Fruit fly (Drosophila melanogaster): Measurements from ENCODE around the gene CG34267.

CG34267 gene

DNA sequence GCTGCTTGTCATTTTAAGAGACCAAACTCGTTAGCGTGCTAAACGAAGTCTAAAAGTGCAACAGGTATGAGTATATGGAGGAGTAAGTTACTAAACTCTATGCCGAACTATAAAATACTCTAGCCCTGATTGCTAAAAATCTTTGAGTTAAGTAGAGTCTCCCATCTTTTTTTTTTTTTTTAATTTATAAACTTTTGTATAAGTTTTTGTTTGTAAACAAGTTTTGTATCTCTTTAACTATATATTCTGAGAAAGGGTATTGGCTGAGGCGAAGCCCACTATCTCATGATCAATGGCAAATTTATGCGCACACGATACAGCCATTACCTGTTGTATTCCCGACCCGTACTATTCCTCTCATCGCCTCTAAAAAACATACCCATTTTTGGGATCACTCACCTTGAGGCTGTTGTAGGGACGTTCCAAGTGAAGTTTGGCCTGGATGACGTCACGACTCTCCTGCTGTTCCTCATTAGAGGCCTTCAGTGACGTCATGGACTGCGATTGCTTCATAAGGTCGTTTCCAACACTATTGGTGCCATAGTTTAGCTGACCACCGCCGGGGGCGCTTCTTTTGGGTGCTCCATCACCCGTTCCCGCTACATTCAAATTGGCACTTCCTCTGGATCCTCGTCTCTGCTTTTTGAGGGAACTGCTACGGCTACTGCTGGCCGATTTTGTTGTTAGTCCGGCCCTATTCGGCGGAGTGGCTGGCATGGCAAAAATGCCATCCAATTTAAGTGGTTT, 7.5 kb upstream of the CG34267 start:
- TF ChIP-seq EcR (GFP tag; optimal IDR thresholded peaks at IDR 0.05): no peak
- TF ChIP-seq CG14655 (GFP tag; optimal IDR thresholded peaks at IDR 0.05): peak; percentile 63
- peak; percentile 55; the same call in 1 of the 2 replicates for TF ChIP-seq CG12605 (GFP tag; IDR thresholded peaks at IDR 0.05)
- TF ChIP-seq Ets98B (GFP tag; IDR thresholded peaks at IDR 0.05): peak; percentile 42; the same call in 1 of the 2 replicates
- no peak for TF ChIP-seq Pif1B (GFP tag; optimal IDR thresholded peaks at IDR 0.05)
- TF ChIP-seq CG15710 (tag; optimal IDR thresholded peaks at IDR 0.05): peak; percentile 21
- TF ChIP-seq CG8159 (tag; optimal IDR thresholded peaks at IDR 0.05): no peak
- no peak for TF ChIP-seq Pif1A (GFP tag; optimal IDR thresholded peaks at IDR 0.05)
- TF ChIP-seq CG8301 (tag; optimal IDR thresholded peaks at IDR 0.05): peak; percentile 38
- TF ChIP-seq CG34367 (tag; optimal IDR thresholded peaks at IDR 0.05): no peak
- no peak; the same call in 2 of the 3 replicates for TF ChIP-seq CG4496 (GFP tag; IDR thresholded peaks at IDR 0.05)
- TF ChIP-seq D1 (tag; optimal IDR thresholded peaks at IDR 0.05): no peak
- no peak for TF ChIP-seq CG13204 (GFP tag; optimal IDR thresholded peaks at IDR 0.05)
- no peak for TF ChIP-seq fd96Ca (GFP tag; IDR thresholded peaks at IDR 0.05)
- no peak for TF ChIP-seq CG9948 (tag; optimal IDR thresholded peaks at IDR 0.05)
- TF ChIP-seq CG32121 (GFP tag; IDR thresholded peaks at IDR 0.05): 0 out of 2 replicates have a peak, but pooled peaks have one; percentile 17
- no peak for TF ChIP-seq Snoo (tag; optimal IDR thresholded peaks at IDR 0.05)
- TF ChIP-seq CG10348 (GFP tag; IDR thresholded peaks at IDR 0.05): no peak
- no peak for TF ChIP-seq gl (tag; optimal IDR thresholded peaks at IDR 0.05)
- TF ChIP-seq rn (GFP tag; IDR thresholded peaks at IDR 0.05): no peak
- TF ChIP-seq CG17806 (tag; optimal IDR thresholded peaks at IDR 0.05): no peak

DNA sequence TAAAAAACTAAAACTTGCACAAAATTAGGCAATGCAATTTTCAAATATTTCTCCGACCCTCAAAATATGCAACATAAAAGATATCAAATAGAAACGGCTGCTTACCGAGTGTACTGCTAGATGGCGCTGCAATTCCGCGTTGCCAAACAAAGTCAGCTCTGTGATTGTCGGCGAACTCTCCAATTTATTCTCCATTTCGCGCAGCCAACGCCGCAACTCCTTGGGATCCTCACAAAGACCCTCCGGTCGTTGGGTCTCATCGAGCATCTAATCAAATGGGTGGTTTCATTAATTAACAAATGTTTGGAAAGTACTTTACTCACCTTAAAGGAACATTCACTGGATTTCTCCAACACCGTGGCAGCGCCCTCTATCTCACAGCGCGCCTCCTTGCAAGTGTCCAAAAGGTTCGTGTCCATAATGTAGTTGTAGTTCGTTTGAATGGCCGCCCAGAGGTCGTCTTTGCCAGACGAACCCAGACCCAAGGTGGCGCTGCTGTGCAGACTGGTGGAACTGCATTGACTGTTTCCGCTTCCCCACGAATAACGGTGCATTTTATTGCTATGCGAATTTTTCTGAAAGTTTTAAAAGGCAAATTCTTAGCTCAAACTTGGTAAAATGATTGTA, 5.6 kb upstream of the CG34267 start:
- peak; percentile 12 for TF ChIP-seq Ets98B (GFP tag; IDR thresholded peaks at IDR 0.05)
- peak; percentile 58 for TF ChIP-seq CG4496 (GFP tag; IDR thresholded peaks at IDR 0.05)
- peak; percentile 11 for TF ChIP-seq CG14655 (GFP tag; optimal IDR thresholded peaks at IDR 0.05)
- peak; percentile 23 for TF ChIP-seq CG15710 (tag; optimal IDR thresholded peaks at IDR 0.05)
- TF ChIP-seq CG10348 (GFP tag; IDR thresholded peaks at IDR 0.05): no peak
- no peak for TF ChIP-seq CG8301 (tag; optimal IDR thresholded peaks at IDR 0.05)
- no peak for TF ChIP-seq Pif1A (GFP tag; optimal IDR thresholded peaks at IDR 0.05)
- TF ChIP-seq EcR (GFP tag; optimal IDR thresholded peaks at IDR 0.05): no peak
- TF ChIP-seq rn (GFP tag; IDR thresholded peaks at IDR 0.05): peak; percentile 54
- TF ChIP-seq Pif1B (GFP tag; optimal IDR thresholded peaks at IDR 0.05): no peak
- peak; percentile 69 for TF ChIP-seq Snoo (tag; optimal IDR thresholded peaks at IDR 0.05)
- no peak for TF ChIP-seq D1 (tag; optimal IDR thresholded peaks at IDR 0.05)
- peak; percentile 27 for TF ChIP-seq CG34367 (tag; optimal IDR thresholded peaks at IDR 0.05)
- TF ChIP-seq gl (tag; optimal IDR thresholded peaks at IDR 0.05): peak; percentile 11

- TF ChIP-seq CG13204 (GFP tag; optimal IDR thresholded peaks at IDR 0.05) (no peak), CG8301 (tag; optimal IDR thresholded peaks at IDR 0.05) (no peak), CG9948 (tag; optimal IDR thresholded peaks at IDR 0.05) (no peak), gl (tag; optimal IDR thresholded peaks at IDR 0.05) (no peak), fd96Ca (GFP tag; IDR thresholded peaks at IDR 0.05) (no peak), Snoo (tag; optimal IDR thresholded peaks at IDR 0.05) (no peak), CG12605 (GFP tag; IDR thresholded peaks at IDR 0.05) (0 out of 2 replicates have a peak, but pooled peaks have one; percentile 3), CG4496 (GFP tag; IDR thresholded peaks at IDR 0.05) (no peak)
These were observed 9.5 kb downstream of the CG34267 start for dm6 chr3L:490808-491114.

- no peak for TF ChIP-seq CG10348 (GFP tag; IDR thresholded peaks at IDR 0.05)
- TF ChIP-seq CG13204 (GFP tag; optimal IDR thresholded peaks at IDR 0.05): peak; percentile 43
- TF ChIP-seq D1 (tag; optimal IDR thresholded peaks at IDR 0.05): no peak
- TF ChIP-seq CG14655 (GFP tag; optimal IDR thresholded peaks at IDR 0.05): peak; percentile 12
- TF ChIP-seq CG34367 (tag; optimal IDR thresholded peaks at IDR 0.05): no peak
- no peak for TF ChIP-seq gl (tag; optimal IDR thresholded peaks at IDR 0.05)
- peak; percentile 4 for TF ChIP-seq EcR (GFP tag; optimal IDR thresholded peaks at IDR 0.05)
- no peak for TF ChIP-seq Pif1B (GFP tag; optimal IDR thresholded peaks at IDR 0.05)
- TF ChIP-seq fd96Ca (GFP tag; IDR thresholded peaks at IDR 0.05): 0 out of 3 replicates have a peak, but pooled peaks have one; percentile 16
- TF ChIP-seq Snoo (tag; optimal IDR thresholded peaks at IDR 0.05): no peak
- no peak for TF ChIP-seq CG8159 (tag; optimal IDR thresholded peaks at IDR 0.05)
- TF ChIP-seq CG8301 (tag; optimal IDR thresholded peaks at IDR 0.05): peak; percentile 15
- 0 out of 2 replicates have a peak, but pooled peaks have one; percentile 21 for TF ChIP-seq Ets98B (GFP tag; IDR thresholded peaks at IDR 0.05)
- peak; percentile 57; the same call in 1 of the 2 replicates for TF ChIP-seq CG32121 (GFP tag; IDR thresholded peaks at IDR 0.05)
- TF ChIP-seq rn (GFP tag; IDR thresholded peaks at IDR 0.05): 0 out of 2 replicates have a peak, but pooled peaks have one; percentile 20
- TF ChIP-seq Pif1A (GFP tag; optimal IDR thresholded peaks at IDR 0.05): no peak
- no peak for TF ChIP-seq CG15710 (tag; optimal IDR thresholded peaks at IDR 0.05)
- TF ChIP-seq CG4496 (GFP tag; IDR thresholded peaks at IDR 0.05): peak; percentile 54; the same call in 2 of the 3 replicates
- peak; percentile 56 for TF ChIP-seq CG12605 (GFP tag; IDR thresholded peaks at IDR 0.05)
- TF ChIP-seq CG17806 (tag; optimal IDR thresholded peaks at IDR 0.05): no peak
- no peak for TF ChIP-seq CG9948 (tag; optimal IDR thresholded peaks at IDR 0.05)
These were observed 10.1 kb downstream of the CG34267 start for dm6 chr3L:489922-490807.

Data from whole organism, pupa.